Worm (Caenorhabditis elegans) whole organism, mixed stage, embryonic: Measurements from ENCODE around the gene ZK353.2.

Source experiments
- M03D4.4 ChIP-seq: sonication (generic microtip); optimal IDR thresholded peaks from 2 replicates; lab custom pipeline; 2017; ENCODE audit warnings: mild to moderate bottlenecking, missing genetic modification characterization, missing compliant biosample characterization
- bed-3 ChIP-seq: fragments of 200-800 bp; sonication (Bioruptor generic); optimal IDR thresholded peaks from 3 replicates; lab custom pipeline; 2018; ENCODE audit warnings: mild to moderate bottlenecking, missing genetic modification characterization, moderate library complexity, missing compliant biosample characterization
- ceh-39 ChIP-seq: fragments of 150-350 bp; optimal IDR thresholded peaks from 2 replicates; lab custom pipeline; 2014; ENCODE audit warnings: missing biosample characterization, missing genetic modification characterization
- ceh-43 ChIP-seq: fragments of 200-800 bp; sonication (Bioruptor generic); optimal IDR thresholded peaks from 2 replicates; lab custom pipeline; 2018; ENCODE audit warnings: mild to moderate bottlenecking, missing genetic modification characterization, moderate library complexity, missing compliant biosample characterization
- ceh-83 ChIP-seq: fragments of 200-800 bp; sonication (Bioruptor generic); optimal IDR thresholded peaks from 2 replicates; lab custom pipeline; 2018; ENCODE audit warnings: mild to moderate bottlenecking, missing genetic modification characterization, missing compliant biosample characterization
- ces-1 ChIP-seq: fragments of 150-350 bp; optimal IDR thresholded peaks from 2 replicates; lab custom pipeline; 2014; ENCODE audit warnings: missing biosample characterization, missing genetic modification reagents, missing genetic modification characterization
- cnd-1 ChIP-seq: fragments of 200-800 bp; sonication (Bioruptor generic); optimal IDR thresholded peaks from 2 replicates; lab custom pipeline; 2018; ENCODE audit warnings: mild to moderate bottlenecking, missing genetic modification characterization, missing compliant biosample characterization
- drap-1 ChIP-seq: fragments of 200-800 bp; sonication (Bioruptor generic); optimal IDR thresholded peaks from 3 replicates; lab custom pipeline; 2018; ENCODE audit warnings: mild to moderate bottlenecking, missing genetic modification characterization, missing compliant biosample characterization
- elt-1 ChIP-seq: sonication (generic microtip); optimal IDR thresholded peaks from 2 replicates; lab custom pipeline; 2017; ENCODE audit warnings: missing genetic modification characterization, mild to moderate bottlenecking, missing compliant biosample characterization, antibody characterized with exemption, moderate library complexity, borderline replicate concordance; ENCODE audit not compliant: insufficient read depth
- elt-3 ChIP-seq: fragments of 150-350 bp; optimal IDR thresholded peaks from 2 replicates; lab custom pipeline; 2014; ENCODE audit warnings: missing biosample characterization, missing genetic modification characterization
- flh-1 ChIP-seq: fragments of 200-800 bp; sonication (Bioruptor generic); optimal IDR thresholded peaks from 2 replicates; lab custom pipeline; 2018; ENCODE audit warnings: mild to moderate bottlenecking, missing genetic modification characterization, moderate library complexity, missing compliant biosample characterization
- ham-2 ChIP-seq: fragments of 200-800 bp; sonication (Bioruptor generic); optimal IDR thresholded peaks from 2 replicates; lab custom pipeline; 2018; ENCODE audit warnings: mild to moderate bottlenecking, missing genetic modification characterization, missing compliant biosample characterization
- hlh-1 ChIP-seq: fragments of 150-350 bp; optimal IDR thresholded peaks from 2 replicates; lab custom pipeline; 2014; ENCODE audit warnings: missing biosample characterization, missing genetic modification reagents, missing genetic modification characterization
- lin-13 ChIP-seq: fragments of 150-350 bp; optimal IDR thresholded peaks from 2 replicates; lab custom pipeline; 2014; ENCODE audit warnings: missing biosample characterization, missing genetic modification characterization
- lsy-2 ChIP-seq: fragments of 150-350 bp; optimal IDR thresholded peaks from 2 replicates; lab custom pipeline; 2014; ENCODE audit warnings: missing biosample characterization, missing genetic modification characterization
- mab-5 ChIP-seq: fragments of 150-350 bp; optimal IDR thresholded peaks from 2 replicates; lab custom pipeline; 2014; ENCODE audit warnings: missing biosample characterization, missing genetic modification characterization
- mep-1 ChIP-seq: fragments of 150-350 bp; optimal IDR thresholded peaks from 2 replicates; lab custom pipeline; 2017; ENCODE audit warnings: missing biosample characterization, missing genetic modification reagents, missing genetic modification characterization, inconsistent platforms
- nhr-12 ChIP-seq: fragments of 150-350 bp; optimal IDR thresholded peaks from 2 replicates; lab custom pipeline; 2014; ENCODE audit warnings: missing biosample characterization, missing genetic modification characterization
- nhr-28 ChIP-seq: fragments of 150-350 bp; optimal IDR thresholded peaks from 2 replicates; lab custom pipeline; 2014; ENCODE audit warnings: missing biosample characterization, missing genetic modification characterization
- nhr-76 ChIP-seq: sonication (generic microtip); optimal IDR thresholded peaks from 2 replicates; lab custom pipeline; 2017; ENCODE audit warnings: missing biosample characterization, missing genetic modification characterization
- pha-4 ChIP-seq: fragments of 150-350 bp; optimal IDR thresholded peaks from 2 replicates; lab custom pipeline; 2018; ENCODE audit warnings: missing biosample characterization, missing genetic modification reagents, missing genetic modification characterization
- sem-2 ChIP-seq: fragments of 200-800 bp; sonication (Bioruptor generic); optimal IDR thresholded peaks from 2 replicates; lab custom pipeline; 2018; ENCODE audit warnings: mild to moderate bottlenecking, missing genetic modification characterization, missing compliant biosample characterization
- sptf-1 ChIP-seq: sonication (generic microtip); optimal IDR thresholded peaks from 2 replicates; lab custom pipeline; 2017; ENCODE audit warnings: mild to moderate bottlenecking, missing genetic modification characterization, moderate library complexity, missing compliant biosample characterization
- tbx-8 ChIP-seq: fragments of 200-800 bp; sonication (Bioruptor generic); optimal IDR thresholded peaks from 2 replicates; lab custom pipeline; 2018; ENCODE audit warnings: mild to moderate bottlenecking, missing genetic modification characterization, moderate library complexity, missing compliant biosample characterization
- unc-39 ChIP-seq: fragments of 150-350 bp; optimal IDR thresholded peaks from 2 replicates; lab custom pipeline; 2014; ENCODE audit warnings: missing biosample characterization, missing genetic modification characterization
- unc-62 ChIP-seq: fragments of 150-350 bp; optimal IDR thresholded peaks from 2 replicates; lab custom pipeline; 2014; ENCODE audit warnings: missing biosample characterization, missing genetic modification reagents, missing genetic modification characterization
- zip-8 ChIP-seq: fragments of 150-350 bp; optimal IDR thresholded peaks from 2 replicates; lab custom pipeline; 2014; ENCODE audit warnings: missing biosample characterization, missing genetic modification characterization
- ztf-11 ChIP-seq: fragments of 150-350 bp; optimal IDR thresholded peaks from 2 replicates; lab custom pipeline; 2014; ENCODE audit warnings: missing biosample characterization, missing genetic modification characterization

ZK353.2 gene

DNA sequence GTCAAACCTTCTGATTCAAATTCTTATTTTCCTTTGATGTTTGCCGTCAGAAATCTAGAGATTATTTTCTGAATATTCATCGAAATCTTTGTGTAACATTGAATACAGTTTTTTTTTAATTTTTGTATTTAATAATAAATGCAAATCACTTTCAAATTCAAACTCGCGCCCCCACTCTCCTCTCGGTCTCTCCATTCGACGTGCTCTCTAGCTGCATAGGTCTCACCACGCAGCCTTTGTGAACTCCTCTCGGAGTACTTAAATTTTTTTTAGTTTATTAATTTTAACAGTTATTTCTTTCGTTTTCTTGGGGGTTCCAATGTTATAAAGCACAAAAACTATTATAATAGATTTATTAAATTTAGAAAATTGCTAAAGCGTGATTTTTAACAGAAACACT, 28.3 kb upstream of the ZK353.2 start:
- TF ChIP-seq lin-13 (tag; lab: Kevin White, UChicago) (no peak), pha-4 (tag; lab: Kevin White, UChicago) (no peak)

ce11 chrIII:8370846-8371257, 27.7 kb upstream of the ZK353.2 start:
- no peak for TF ChIP-seq hlh-1 (tag; lab: Kevin White, UChicago)
- no peak for TF ChIP-seq lsy-2 (tag; lab: Kevin White, UChicago)
- TF ChIP-seq ceh-83 (GFP tag; lab: Kevin White, UChicago): no peak
- TF ChIP-seq mab-5: no peak
- TF ChIP-seq flh-1 (GFP tag; lab: Kevin White, UChicago): no peak
- TF ChIP-seq elt-3: no peak
- TF ChIP-seq ztf-11 (tag; lab: Kevin White, UChicago): no peak
- TF ChIP-seq unc-39 (tag; lab: Kevin White, UChicago): no peak
- TF ChIP-seq drap-1 (GFP tag; lab: Kevin White, UChicago): no peak
- TF ChIP-seq ham-2 (GFP tag; lab: Kevin White, UChicago): no peak
- TF ChIP-seq mep-1 (tag; lab: Kevin White, UChicago): no peak
- TF ChIP-seq zip-8 (tag; lab: Kevin White, UChicago): no peak
- no peak for TF ChIP-seq pha-4 (tag; lab: Kevin White, UChicago)
- TF ChIP-seq unc-62 (GFP tag; lab: Kevin White, UChicago): no peak
- TF ChIP-seq sptf-1 (tag; lab: Kevin White, UChicago): no peak
- no peak for TF ChIP-seq cnd-1 (tag; lab: Kevin White, UChicago)
- no peak for TF ChIP-seq nhr-12 (tag; lab: Kevin White, UChicago)
- no peak for TF ChIP-seq bed-3 (GFP tag; lab: Kevin White, UChicago)
- TF ChIP-seq nhr-28 (tag; lab: Kevin White, UChicago): no peak

- TF ChIP-seq ceh-39 (tag; lab: Kevin White, UChicago) (no peak), bed-3 (GFP tag; lab: Kevin White, UChicago) (no peak), elt-1 (tag; lab: Kevin White, UChicago) (no peak), drap-1 (GFP tag; lab: Kevin White, UChicago) (no peak), sptf-1 (tag; lab: Kevin White, UChicago) (no peak), hlh-1 (tag; lab: Kevin White, UChicago) (no peak), lsy-2 (tag; lab: Kevin White, UChicago) (no peak), nhr-76 (tag; lab: Kevin White, UChicago) (no peak), ztf-11 (tag; lab: Kevin White, UChicago) (no peak), flh-1 (GFP tag; lab: Kevin White, UChicago) (no peak), nhr-12 (tag; lab: Kevin White, UChicago) (no peak), ceh-43 (GFP tag; lab: Kevin White, UChicago) (no peak)
These were observed 26.8 kb upstream of the ZK353.2 start, which contains the start of gene lmbr-1 for ce11 chrIII:8371595-8372305. lmbr-1 (plus strand) TSS chrIII:8372255.

ce11 chrIII:8375000-8375399, 23.5 kb upstream of the ZK353.2 start, which contains the start of gene met-2:
met-2 (plus strand) TSS chrIII:8375300.
- TF ChIP-seq lin-13 (tag; lab: Kevin White, UChicago): no peak
- no peak for TF ChIP-seq mab-5
- TF ChIP-seq nhr-76 (tag; lab: Kevin White, UChicago): no peak
- no peak for TF ChIP-seq ces-1 (GFP tag; lab: Kevin White, UChicago)
- no peak for TF ChIP-seq zip-8 (tag; lab: Kevin White, UChicago)
- no peak for TF ChIP-seq elt-1 (tag; lab: Kevin White, UChicago)
- no peak for TF ChIP-seq nhr-28 (tag; lab: Kevin White, UChicago)
- TF ChIP-seq elt-3: no peak
- TF ChIP-seq bed-3 (GFP tag; lab: Kevin White, UChicago): no peak
- TF ChIP-seq sptf-1 (tag; lab: Kevin White, UChicago): no peak
- TF ChIP-seq unc-62 (GFP tag; lab: Kevin White, UChicago): no peak
- TF ChIP-seq mep-1 (tag; lab: Kevin White, UChicago): no peak
- TF ChIP-seq ceh-39 (tag; lab: Kevin White, UChicago): no peak
- no peak for TF ChIP-seq tbx-8 (GFP tag; lab: Kevin White, UChicago)
- TF ChIP-seq ztf-11 (tag; lab: Kevin White, UChicago): no peak
- no peak for TF ChIP-seq pha-4 (tag; lab: Kevin White, UChicago)
- TF ChIP-seq M03D4.4: no peak
- no peak for TF ChIP-seq sem-2 (GFP tag; lab: Kevin White, UChicago)
- no peak for TF ChIP-seq ceh-83 (GFP tag; lab: Kevin White, UChicago)
